Worm (Caenorhabditis elegans): ENCODE results near the gene ucr-2.2.
A peak's percentile ranks its signal among the peaks of the same experiment; 100 is the strongest.

The ucr-2.2 gene

DNA sequence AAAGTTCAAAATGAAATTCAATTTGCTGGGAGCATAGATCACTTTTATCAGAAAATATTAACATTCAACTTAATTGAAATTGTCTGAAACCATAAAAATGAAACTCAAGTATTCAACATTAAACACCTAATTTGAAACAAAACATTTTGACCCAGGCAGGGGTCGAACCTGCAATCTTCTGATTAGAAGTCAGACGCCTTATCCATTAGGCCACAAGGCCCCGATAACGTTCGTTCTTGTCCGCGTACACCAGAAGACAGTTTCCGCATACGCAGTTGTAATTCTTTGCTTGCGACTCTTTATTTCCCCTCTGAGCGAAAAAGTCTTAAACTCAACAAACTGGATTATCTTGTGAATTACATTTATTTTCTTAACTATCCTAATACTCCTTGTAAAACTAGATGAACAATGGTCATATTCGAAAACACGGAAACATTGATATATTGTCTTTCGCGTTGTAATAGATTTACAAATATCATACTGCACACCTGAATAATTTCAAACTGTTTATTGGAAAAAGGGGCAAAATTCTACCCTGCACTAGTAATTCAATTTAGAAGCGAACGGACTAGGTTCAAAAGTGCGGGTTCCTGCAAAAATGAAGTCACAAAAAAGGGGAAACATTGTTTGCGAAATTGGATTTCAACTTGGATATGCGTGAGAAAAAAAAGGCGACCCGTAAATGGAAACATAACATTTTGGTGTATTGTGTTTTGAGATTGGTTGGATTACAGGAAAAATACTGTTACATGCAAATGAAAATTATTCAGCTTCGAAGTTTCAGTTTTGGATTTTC, 27.1 kb upstream of the ucr-2.2 start:
- TF ChIP-seq tbx-11 (GFP tag; IDR thresholded peaks at IDR 0.05) (no peak), tra-4 (tag; optimal IDR thresholded peaks at IDR 0.05) (no peak), flt-1 (GFP tag; IDR thresholded peaks at IDR 0.05) (0 out of 2 replicates have a peak, but pooled peaks have one; percentile 49), pes-1 (GFP tag; IDR thresholded peaks at IDR 0.05) (peak; percentile 69), F13C5.2 (tag; optimal IDR thresholded peaks at IDR 0.05) (no peak), sea-1 (GFP tag; conservative IDR thresholded peaks at IDR 0.05) (no peak), ets-7 (tag; optimal IDR thresholded peaks at IDR 0.05) (no peak), aly-1 (tag; optimal IDR thresholded peaks at IDR 0.05) (no peak), tbx-37 (GFP tag; conservative IDR thresholded peaks at IDR 0.05) (no peak), hmg-4 (GFP tag; optimal IDR thresholded peaks at IDR 0.05) (no peak), B0310.2 (tag; optimal IDR thresholded peaks at IDR 0.05) (no peak), ama-1 (optimal IDR thresholded peaks at IDR 0.05) (no peak), ceh-36 (tag; optimal IDR thresholded peaks at IDR 0.05) (no peak), hmbx-1 (tag; optimal IDR thresholded peaks at IDR 0.05) (no peak)

DNA sequence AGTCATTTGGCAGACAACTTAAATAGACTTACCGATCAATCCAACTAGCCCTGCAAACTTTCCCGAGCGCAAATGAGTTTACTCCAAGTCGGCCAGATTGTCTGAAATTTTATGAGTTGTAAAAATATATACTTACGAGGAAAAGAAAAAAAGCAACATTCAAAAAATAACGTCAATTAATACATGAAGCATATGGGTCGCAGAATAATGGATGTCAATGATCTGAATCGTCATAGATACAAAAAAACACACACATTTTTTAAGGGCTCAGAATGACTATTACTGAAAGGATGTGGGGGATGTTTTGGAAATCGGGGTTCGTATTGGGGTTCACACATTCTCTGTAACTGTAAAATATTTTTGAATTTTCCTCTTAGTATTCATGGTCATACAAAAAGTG, 26.1 kb upstream of the ucr-2.2 start, which contains the start of gene unc-7:
TSS of gene unc-7 (minus strand) at position 101 of the 400 bp plus-strand sequence.
- no peak for TF ChIP-seq hnd-1 (tag; optimal IDR thresholded peaks at IDR 0.05)
- no peak for TF ChIP-seq scrt-1 (GFP tag; IDR thresholded peaks at IDR 0.05)
- TF ChIP-seq ceh-13 (GFP tag; optimal IDR thresholded peaks at IDR 0.05) = no peak
- TF ChIP-seq flt-1 (GFP tag; IDR thresholded peaks at IDR 0.05) = no peak
- TF ChIP-seq aly-1 (tag; optimal IDR thresholded peaks at IDR 0.05) = no peak
- no peak for TF ChIP-seq hmbx-1 (tag; optimal IDR thresholded peaks at IDR 0.05)

DNA sequence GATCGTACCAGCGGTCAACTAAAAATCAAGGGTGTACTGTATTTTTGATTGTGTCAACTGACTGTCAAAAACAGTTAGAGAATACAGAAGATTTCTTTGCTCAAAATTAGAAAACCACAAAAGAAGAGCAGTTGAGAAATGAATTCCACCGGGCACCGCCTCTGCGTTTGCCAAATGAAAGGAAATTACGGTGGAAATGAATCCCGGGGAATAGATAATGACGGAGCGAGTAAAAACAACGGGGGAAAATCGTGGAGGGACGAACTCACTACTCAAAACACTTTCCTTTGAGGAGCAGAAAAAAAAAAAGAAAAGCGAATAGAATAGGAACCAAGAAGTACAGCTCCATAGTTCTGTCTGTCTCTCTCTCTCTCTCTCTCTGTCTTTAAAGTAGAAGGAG, 25.3 kb upstream of the ucr-2.2 start:
- no peak for TF ChIP-seq tra-4 (tag; optimal IDR thresholded peaks at IDR 0.05)
- no peak for TF ChIP-seq hmg-4 (GFP tag; optimal IDR thresholded peaks at IDR 0.05)
- TF ChIP-seq hmbx-1 (tag; optimal IDR thresholded peaks at IDR 0.05) = no peak
- no peak for TF ChIP-seq ama-1 (optimal IDR thresholded peaks at IDR 0.05)
- TF ChIP-seq tbx-37 (GFP tag; conservative IDR thresholded peaks at IDR 0.05) = no peak
- no peak for TF ChIP-seq pes-1 (GFP tag; IDR thresholded peaks at IDR 0.05)
- no peak for TF ChIP-seq ceh-13 (GFP tag; optimal IDR thresholded peaks at IDR 0.05)
- TF ChIP-seq ets-7 (tag; optimal IDR thresholded peaks at IDR 0.05) = no peak
- TF ChIP-seq sea-1 (GFP tag; conservative IDR thresholded peaks at IDR 0.05) = no peak
- no peak for TF ChIP-seq aly-1 (tag; optimal IDR thresholded peaks at IDR 0.05)
- TF ChIP-seq hnd-1 (tag; optimal IDR thresholded peaks at IDR 0.05) = no peak
- no peak for TF ChIP-seq B0310.2 (tag; optimal IDR thresholded peaks at IDR 0.05)
- no peak for TF ChIP-seq scrt-1 (GFP tag; IDR thresholded peaks at IDR 0.05)
- no peak for TF ChIP-seq tbx-11 (GFP tag; IDR thresholded peaks at IDR 0.05)
- no peak for TF ChIP-seq F13C5.2 (tag; optimal IDR thresholded peaks at IDR 0.05)
- TF ChIP-seq flt-1 (GFP tag; IDR thresholded peaks at IDR 0.05) = no peak
- no peak for TF ChIP-seq ceh-36 (tag; optimal IDR thresholded peaks at IDR 0.05)

DNA sequence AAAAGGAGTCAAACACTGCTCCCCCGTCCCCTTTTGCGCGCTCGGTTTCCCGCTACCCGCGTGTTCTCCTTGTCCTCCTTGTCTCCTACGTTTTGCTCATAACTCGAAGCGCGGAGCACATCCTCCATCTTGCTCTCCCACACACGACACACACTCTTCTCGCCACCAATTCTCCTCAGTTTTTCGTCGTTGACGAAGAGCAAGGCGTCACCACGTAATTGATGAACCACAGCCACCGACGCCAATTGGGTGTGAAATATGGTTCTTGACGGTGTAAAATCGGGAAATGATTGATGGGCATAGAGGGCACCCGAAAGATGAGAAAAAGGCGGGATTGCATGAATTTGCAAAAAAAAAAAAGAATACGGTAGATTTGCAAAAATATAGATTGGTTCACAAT, 24.9 kb upstream of the ucr-2.2 start:
- no peak for TF ChIP-seq hmbx-1 (tag; optimal IDR thresholded peaks at IDR 0.05)
- TF ChIP-seq scrt-1 (GFP tag; IDR thresholded peaks at IDR 0.05) = no peak
- no peak for TF ChIP-seq sea-1 (GFP tag; conservative IDR thresholded peaks at IDR 0.05)
- TF ChIP-seq F13C5.2 (tag; optimal IDR thresholded peaks at IDR 0.05) = no peak
- TF ChIP-seq B0310.2 (tag; optimal IDR thresholded peaks at IDR 0.05) = no peak
- no peak for TF ChIP-seq hnd-1 (tag; optimal IDR thresholded peaks at IDR 0.05)
- no peak for TF ChIP-seq hmg-4 (GFP tag; optimal IDR thresholded peaks at IDR 0.05)
- TF ChIP-seq tra-4 (tag; optimal IDR thresholded peaks at IDR 0.05) = no peak
- no peak for TF ChIP-seq aly-1 (tag; optimal IDR thresholded peaks at IDR 0.05)
- TF ChIP-seq ceh-13 (GFP tag; optimal IDR thresholded peaks at IDR 0.05) = no peak
- TF ChIP-seq tbx-37 (GFP tag; conservative IDR thresholded peaks at IDR 0.05) = no peak
- TF ChIP-seq ets-7 (tag; optimal IDR thresholded peaks at IDR 0.05) = no peak

DNA sequence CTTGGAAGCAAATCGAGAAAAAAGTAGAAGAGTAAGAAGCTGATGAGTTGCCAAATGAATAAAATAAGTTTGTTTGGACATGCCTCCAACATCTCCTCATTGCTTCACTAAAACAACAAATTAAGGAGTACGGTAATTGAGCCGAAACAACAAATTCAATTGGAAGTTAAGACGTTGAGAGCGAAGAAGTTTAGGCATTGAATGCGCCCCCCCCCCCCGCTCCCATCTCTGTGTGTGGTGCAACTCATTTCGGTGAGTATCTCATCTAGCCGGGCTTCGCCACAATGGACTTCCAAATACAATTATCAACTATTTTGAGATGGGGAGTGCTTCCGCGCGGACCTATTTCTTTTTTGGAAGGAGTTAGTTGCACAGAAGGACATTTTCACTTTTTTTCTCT, 18.6 kb upstream of the ucr-2.2 start:
- no peak for TF ChIP-seq aly-1 (tag; optimal IDR thresholded peaks at IDR 0.05)
- no peak for TF ChIP-seq scrt-1 (GFP tag; IDR thresholded peaks at IDR 0.05)
- no peak for TF ChIP-seq hnd-1 (tag; optimal IDR thresholded peaks at IDR 0.05)
- no peak for TF ChIP-seq ceh-13 (GFP tag; optimal IDR thresholded peaks at IDR 0.05)
- no peak for TF ChIP-seq tra-4 (tag; optimal IDR thresholded peaks at IDR 0.05)
- TF ChIP-seq sea-1 (GFP tag; conservative IDR thresholded peaks at IDR 0.05) = no peak
- TF ChIP-seq flt-1 (GFP tag; IDR thresholded peaks at IDR 0.05) = no peak
- TF ChIP-seq tbx-37 (GFP tag; conservative IDR thresholded peaks at IDR 0.05) = no peak
- no peak for TF ChIP-seq hmg-4 (GFP tag; optimal IDR thresholded peaks at IDR 0.05)
- no peak for TF ChIP-seq ama-1 (optimal IDR thresholded peaks at IDR 0.05)
- TF ChIP-seq F13C5.2 (tag; optimal IDR thresholded peaks at IDR 0.05) = no peak
- TF ChIP-seq tbx-11 (GFP tag; IDR thresholded peaks at IDR 0.05) = no peak
- no peak for TF ChIP-seq hmbx-1 (tag; optimal IDR thresholded peaks at IDR 0.05)
- TF ChIP-seq ceh-36 (tag; optimal IDR thresholded peaks at IDR 0.05) = no peak
- no peak for TF ChIP-seq B0310.2 (tag; optimal IDR thresholded peaks at IDR 0.05)
- TF ChIP-seq ets-7 (tag; optimal IDR thresholded peaks at IDR 0.05) = no peak
- TF ChIP-seq pes-1 (GFP tag; IDR thresholded peaks at IDR 0.05) = no peak

DNA sequence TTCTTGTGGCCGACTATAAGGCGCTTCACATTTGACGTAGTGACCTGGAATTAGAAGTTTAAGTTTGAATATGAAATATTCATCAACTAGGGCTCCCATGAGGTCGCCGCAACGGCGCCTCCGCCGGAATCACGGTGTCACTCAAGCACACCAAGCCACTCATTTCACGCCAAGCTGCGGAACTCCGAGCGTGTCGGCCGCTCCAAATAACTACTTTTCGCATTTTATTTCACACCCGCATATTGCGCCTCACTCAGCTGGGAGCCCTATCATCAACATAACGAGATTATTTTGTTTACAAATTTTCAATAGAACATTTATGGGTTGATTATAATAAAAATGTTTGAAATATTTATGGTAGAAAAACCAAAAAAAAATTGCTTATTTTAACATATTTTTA, 15.8 kb upstream of the ucr-2.2 start:
- TF ChIP-seq ceh-36 (tag; optimal IDR thresholded peaks at IDR 0.05) (no peak), tbx-37 (GFP tag; conservative IDR thresholded peaks at IDR 0.05) (no peak), sea-1 (GFP tag; conservative IDR thresholded peaks at IDR 0.05) (no peak)

DNA sequence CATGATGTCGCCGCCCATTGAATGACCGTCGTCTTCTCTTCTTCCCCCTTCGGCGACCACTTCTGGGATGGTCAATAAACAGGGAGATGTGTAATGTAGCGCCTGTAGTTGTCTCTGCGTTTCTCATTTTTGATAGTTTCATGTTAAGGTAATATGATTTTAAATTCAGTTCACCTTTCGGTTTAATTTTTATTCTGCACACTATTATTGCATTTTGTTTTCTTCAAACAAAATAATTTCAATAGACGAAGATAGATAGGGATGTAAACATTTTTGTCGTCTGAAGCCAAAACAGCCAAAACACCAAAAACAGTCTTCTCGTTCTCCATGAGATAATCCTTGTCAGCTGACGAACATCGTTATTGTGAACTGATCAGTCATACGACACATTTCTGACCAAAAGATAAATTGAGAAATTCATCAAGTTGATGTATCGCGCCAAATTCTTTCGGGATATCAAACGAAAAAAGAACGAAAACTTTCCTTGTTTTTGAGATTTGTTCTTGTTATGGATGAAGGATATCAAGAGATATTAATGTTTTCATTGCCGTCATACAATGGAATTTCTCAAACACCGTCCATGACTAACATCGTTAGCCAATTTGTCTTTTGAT, 14.9 kb upstream of the ucr-2.2 start, which contains the start of gene C11G10.1:
TSS of gene C11G10.1 (minus strand) at position 51 of the 614 bp plus-strand sequence.
- no peak for TF ChIP-seq scrt-1 (GFP tag; IDR thresholded peaks at IDR 0.05)
- TF ChIP-seq B0310.2 (tag; optimal IDR thresholded peaks at IDR 0.05) = no peak
- TF ChIP-seq tbx-37 (GFP tag; conservative IDR thresholded peaks at IDR 0.05) = no peak
- TF ChIP-seq F13C5.2 (tag; optimal IDR thresholded peaks at IDR 0.05) = no peak
- no peak for TF ChIP-seq flt-1 (GFP tag; IDR thresholded peaks at IDR 0.05)
- no peak for TF ChIP-seq aly-1 (tag; optimal IDR thresholded peaks at IDR 0.05)
- no peak for TF ChIP-seq tbx-11 (GFP tag; IDR thresholded peaks at IDR 0.05)
- no peak for TF ChIP-seq ama-1 (optimal IDR thresholded peaks at IDR 0.05)
- TF ChIP-seq ceh-13 (GFP tag; optimal IDR thresholded peaks at IDR 0.05) = no peak

All from whole organism, early embryonic.